Worm (Caenorhabditis elegans) whole organism, L1 larva: Measurements from ENCODE around the gene snpn-1.

Source experiments
- ceh-82 ChIP-seq, 3 experiments: fragments of 150-350 bp in 1 of 3; sonication (generic microtip) in 2 of 3; optimal IDR thresholded peaks; 2 replicates each; lab custom pipeline; 2014 to 2017; ENCODE audit warnings: missing biosample characterization in 3 of 3, missing genetic modification characterization in 3 of 3
- efl-3 ChIP-seq: fragments of 200-800 bp; sonication (Bioruptor generic); optimal IDR thresholded peaks from 2 replicates; lab custom pipeline; 2018; ENCODE audit warnings: mild to moderate bottlenecking, missing genetic modification characterization, missing compliant biosample characterization
- nhr-77 ChIP-seq: fragments of 150-350 bp; optimal IDR thresholded peaks from 2 replicates; lab custom pipeline; 2014; ENCODE audit warnings: missing biosample characterization, missing genetic modification characterization
- nhr-90 ChIP-seq: sonication (generic microtip); optimal IDR thresholded peaks from 2 replicates; lab custom pipeline; 2016; ENCODE audit warnings: mild to moderate bottlenecking, missing genetic modification characterization, missing compliant biosample characterization; ENCODE audit not compliant: poor library complexity
- tbx-2 ChIP-seq: sonication (generic microtip); optimal IDR thresholded peaks from 2 replicates; lab custom pipeline; 2016; ENCODE audit warnings: missing genetic modification characterization, missing compliant biosample characterization
- unc-62 ChIP-seq: fragments of 150-350 bp; optimal IDR thresholded peaks from 2 replicates; lab custom pipeline; 2014; ENCODE audit warnings: missing biosample characterization, missing genetic modification reagents, missing genetic modification characterization

ce11 chrIV:5078846-5079245 lies 12.0 kb downstream of the snpn-1 start:
- TF ChIP-seq efl-3 (no peak), nhr-90 (tag; lab: Kevin White, UChicago) (no peak), unc-62 (GFP tag; lab: Kevin White, UChicago) (no peak), nhr-77 (tag; lab: Kevin White, UChicago) (no peak), ceh-82 (tag; optimal IDR thresholded peaks at IDR 0.05; lab: Kevin White, UChicago) (no peak), tbx-2 (tag; lab: Kevin White, UChicago) (no peak)
